Worm (Caenorhabditis elegans) whole organism, L3 larva: ENCODE measurements around the gene K09E9.7.

ENCODE experiments used
- R02D3.7 ChIP-seq: fragments of 150-350 bp; optimal IDR thresholded peaks from 2 replicates; lab custom pipeline; 2014; ENCODE audit warnings: missing biosample characterization, missing genetic modification characterization
- ZK546.5 ChIP-seq: sonication (generic microtip); optimal IDR thresholded peaks from 2 replicates; lab custom pipeline; 2017; ENCODE audit warnings: missing biosample characterization, missing genetic modification characterization
- aly-2 ChIP-seq: fragments of 150-350 bp; optimal IDR thresholded peaks from 2 replicates; lab custom pipeline; 2014; ENCODE audit warnings: missing biosample characterization, missing genetic modification characterization
- ama-1 ChIP-seq: fragments of 150-350 bp; optimal IDR thresholded peaks from 2 replicates; lab custom pipeline; 2018
- ceh-16 ChIP-seq: sonication (generic microtip); optimal IDR thresholded peaks from 2 replicates; lab custom pipeline; 2017; ENCODE audit warnings: missing biosample characterization, missing genetic modification characterization
- ceh-28 ChIP-seq: fragments of 150-350 bp; optimal IDR thresholded peaks from 2 replicates; lab custom pipeline; 2014; ENCODE audit warnings: missing biosample characterization, missing genetic modification reagents, missing genetic modification characterization
- ceh-82 ChIP-seq: fragments of 150-350 bp; optimal IDR thresholded peaks from 2 replicates; lab custom pipeline; 2014; ENCODE audit warnings: missing biosample characterization, missing genetic modification characterization
- ceh-9 ChIP-seq: sonication (generic microtip); optimal IDR thresholded peaks from 2 replicates; lab custom pipeline; 2018; ENCODE audit warnings: missing biosample characterization, missing genetic modification characterization
- daf-12 ChIP-seq: fragments of 150-350 bp; optimal IDR thresholded peaks from 2 replicates; lab custom pipeline; 2014; ENCODE audit warnings: missing biosample characterization, missing genetic modification reagents, missing genetic modification characterization
- egl-27 ChIP-seq: sonication (generic microtip); optimal IDR thresholded peaks from 4 replicates; lab custom pipeline; 2017; ENCODE audit warnings: missing biosample characterization, missing genetic modification reagents, missing genetic modification characterization
- egl-5 ChIP-seq: fragments of 150-350 bp; optimal IDR thresholded peaks from 2 replicates; lab custom pipeline; 2017; ENCODE audit warnings: missing biosample characterization, missing genetic modification reagents, missing genetic modification characterization, inconsistent platforms
- elt-1 ChIP-seq: fragments of 150-350 bp; optimal IDR thresholded peaks from 2 replicates; lab custom pipeline; 2014; ENCODE audit warnings: missing biosample characterization, missing genetic modification characterization
- elt-2 ChIP-seq: sonication (generic microtip); optimal IDR thresholded peaks from 2 replicates; lab custom pipeline; 2016; ENCODE audit warnings: missing genetic modification reagents, mild to moderate bottlenecking, missing genetic modification characterization, missing compliant biosample characterization
- elt-3 ChIP-seq, 3 experiments: fragments of 150-350 bp in 1 of 3; sonication (generic microtip) in 2 of 3; optimal IDR thresholded peaks; 2 replicates in 2 of 3; 4 replicates in 1 of 3; lab custom pipeline; 2014 to 2017; ENCODE audit warnings: missing biosample characterization in 3 of 3, missing genetic modification characterization in 3 of 3
- eor-1 ChIP-seq, 2 experiments: fragments of 150-350 bp; optimal IDR thresholded peaks; 2 replicates each; lab custom pipeline; 2014 to 2018; ENCODE audit warnings: missing biosample characterization in 2 of 2, missing genetic modification characterization in 2 of 2
- fkh-10 ChIP-seq: sonication (generic microtip); optimal IDR thresholded peaks from 2 replicates; lab custom pipeline; 2017; ENCODE audit warnings: missing biosample characterization, missing genetic modification reagents, missing genetic modification characterization
- fkh-2 ChIP-seq: fragments of 150-350 bp; optimal IDR thresholded peaks from 2 replicates; lab custom pipeline; 2014; ENCODE audit warnings: missing biosample characterization, missing genetic modification reagents, missing genetic modification characterization
- fos-1 ChIP-seq: fragments of 150-350 bp; optimal IDR thresholded peaks from 2 replicates; lab custom pipeline; 2014; ENCODE audit warnings: missing biosample characterization, missing genetic modification characterization
- hmg-11 ChIP-seq: sonication (generic microtip); optimal IDR thresholded peaks from 2 replicates; lab custom pipeline; 2016; ENCODE audit warnings: missing genetic modification characterization, missing compliant biosample characterization
- jun-1 ChIP-seq: fragments of 150-350 bp; optimal IDR thresholded peaks from 2 replicates; lab custom pipeline; 2014; ENCODE audit warnings: missing biosample characterization, missing genetic modification reagents, missing genetic modification characterization
- lin-15B ChIP-seq: fragments of 150-350 bp; optimal IDR thresholded peaks from 2 replicates; lab custom pipeline; 2014; ENCODE audit warnings: missing biosample characterization, missing genetic modification characterization
- lin-39 ChIP-seq: fragments of 150-350 bp; optimal IDR thresholded peaks from 2 replicates; lab custom pipeline; 2018; ENCODE audit warnings: missing biosample characterization, missing genetic modification reagents, missing genetic modification characterization
- lsy-12 ChIP-seq: sonication (generic microtip); optimal IDR thresholded peaks from 2 replicates; lab custom pipeline; 2016; ENCODE audit warnings: mild to moderate bottlenecking, missing genetic modification characterization, missing compliant biosample characterization
- mdl-1 ChIP-seq: fragments of 150-350 bp; optimal IDR thresholded peaks from 2 replicates; lab custom pipeline; 2014; ENCODE audit warnings: missing biosample characterization, missing genetic modification characterization
- mml-1 ChIP-seq: fragments of 150-350 bp; sonication (generic microtip); optimal IDR thresholded peaks from 3 replicates; lab custom pipeline; 2014; ENCODE audit warnings: missing biosample characterization, missing genetic modification characterization
- nfya-1 ChIP-seq: sonication (generic microtip); optimal IDR thresholded peaks from 2 replicates; lab custom pipeline; 2017; ENCODE audit warnings: missing genetic modification characterization, mild to moderate bottlenecking, missing compliant biosample characterization, antibody characterized with exemption, moderate library complexity; ENCODE audit not compliant: insufficient read depth
- nhr-11 ChIP-seq: fragments of 150-350 bp; optimal IDR thresholded peaks from 2 replicates; lab custom pipeline; 2014; ENCODE audit warnings: missing biosample characterization, missing genetic modification characterization
- nhr-12 ChIP-seq: fragments of 150-350 bp; optimal IDR thresholded peaks from 2 replicates; lab custom pipeline; 2014; ENCODE audit warnings: missing biosample characterization, missing genetic modification characterization
- nhr-23 ChIP-seq: fragments of 150-350 bp; optimal IDR thresholded peaks from 2 replicates; lab custom pipeline; 2014; ENCODE audit warnings: missing biosample characterization, missing genetic modification reagents, missing genetic modification characterization
- nhr-237 ChIP-seq: fragments of 150-350 bp; optimal IDR thresholded peaks from 2 replicates; lab custom pipeline; 2014; ENCODE audit warnings: missing biosample characterization, missing genetic modification characterization
- nhr-25 ChIP-seq: sonication (generic microtip); optimal IDR thresholded peaks from 2 replicates; lab custom pipeline; 2017; ENCODE audit warnings: missing biosample characterization, missing genetic modification characterization
- nhr-28 ChIP-seq: fragments of 150-350 bp; optimal IDR thresholded peaks from 2 replicates; lab custom pipeline; 2014; ENCODE audit warnings: missing biosample characterization, missing genetic modification characterization
- nhr-43 ChIP-seq: sonication (generic microtip); optimal IDR thresholded peaks from 2 replicates; lab custom pipeline; 2016; ENCODE audit warnings: mild to moderate bottlenecking, missing genetic modification characterization, missing compliant biosample characterization; ENCODE audit not compliant: poor library complexity, severe bottlenecking
- nhr-67 ChIP-seq: fragments of 150-350 bp; optimal IDR thresholded peaks from 2 replicates; lab custom pipeline; 2014; ENCODE audit warnings: missing biosample characterization, missing genetic modification characterization
- nhr-76 ChIP-seq: fragments of 150-350 bp; sonication (generic microtip); optimal IDR thresholded peaks from 5 replicates; lab custom pipeline; 2014; ENCODE audit warnings: missing biosample characterization, missing genetic modification characterization
- nhr-77 ChIP-seq: fragments of 150-350 bp; optimal IDR thresholded peaks from 2 replicates; lab custom pipeline; 2014; ENCODE audit warnings: missing biosample characterization, missing genetic modification characterization
- pha-4 ChIP-seq: fragments of 150-350 bp; optimal IDR thresholded peaks from 2 replicates; lab custom pipeline; 2014; ENCODE audit warnings: missing biosample characterization, missing genetic modification reagents, missing genetic modification characterization
- pqm-1 ChIP-seq: fragments of 150-350 bp; optimal IDR thresholded peaks from 2 replicates; lab custom pipeline; 2017; ENCODE audit warnings: missing biosample characterization, missing genetic modification characterization, inconsistent platforms
- sea-2 ChIP-seq: fragments of 150-350 bp; sonication (generic microtip); optimal IDR thresholded peaks from 4 replicates; lab custom pipeline; 2014; ENCODE audit warnings: missing biosample characterization, missing genetic modification reagents, missing genetic modification characterization
- skn-1 ChIP-seq: fragments of 150-350 bp; optimal IDR thresholded peaks from 2 replicates; lab custom pipeline; 2014; ENCODE audit warnings: missing biosample characterization, missing genetic modification characterization
- snpc-4 ChIP-seq: fragments of 150-350 bp; optimal IDR thresholded peaks from 2 replicates; lab custom pipeline; 2014; ENCODE audit warnings: missing biosample characterization, missing genetic modification characterization
- tbx-2 ChIP-seq: sonication (generic microtip); optimal IDR thresholded peaks from 2 replicates; lab custom pipeline; 2016; ENCODE audit warnings: mild to moderate bottlenecking, missing genetic modification characterization, missing compliant biosample characterization
- unc-39 ChIP-seq: sonication (generic microtip); optimal IDR thresholded peaks from 4 replicates; lab custom pipeline; 2017; ENCODE audit warnings: missing biosample characterization, missing genetic modification characterization
- unc-62 ChIP-seq: fragments of 150-350 bp; sonication (generic microtip); optimal IDR thresholded peaks from 4 replicates; lab custom pipeline; 2014; ENCODE audit warnings: missing biosample characterization, missing genetic modification reagents, missing genetic modification characterization
- zag-1 ChIP-seq: fragments of 150-350 bp; optimal IDR thresholded peaks from 2 replicates; lab custom pipeline; 2014; ENCODE audit warnings: missing biosample characterization, missing genetic modification characterization
- ztf-11 ChIP-seq: fragments of 150-350 bp; optimal IDR thresholded peaks from 2 replicates; lab custom pipeline; 2014; ENCODE audit warnings: missing biosample characterization, missing genetic modification characterization
- ztf-4 ChIP-seq: fragments of 150-350 bp; optimal IDR thresholded peaks from 2 replicates; lab custom pipeline; 2014; ENCODE audit warnings: missing biosample characterization, missing genetic modification characterization

The K09E9.7 gene

DNA sequence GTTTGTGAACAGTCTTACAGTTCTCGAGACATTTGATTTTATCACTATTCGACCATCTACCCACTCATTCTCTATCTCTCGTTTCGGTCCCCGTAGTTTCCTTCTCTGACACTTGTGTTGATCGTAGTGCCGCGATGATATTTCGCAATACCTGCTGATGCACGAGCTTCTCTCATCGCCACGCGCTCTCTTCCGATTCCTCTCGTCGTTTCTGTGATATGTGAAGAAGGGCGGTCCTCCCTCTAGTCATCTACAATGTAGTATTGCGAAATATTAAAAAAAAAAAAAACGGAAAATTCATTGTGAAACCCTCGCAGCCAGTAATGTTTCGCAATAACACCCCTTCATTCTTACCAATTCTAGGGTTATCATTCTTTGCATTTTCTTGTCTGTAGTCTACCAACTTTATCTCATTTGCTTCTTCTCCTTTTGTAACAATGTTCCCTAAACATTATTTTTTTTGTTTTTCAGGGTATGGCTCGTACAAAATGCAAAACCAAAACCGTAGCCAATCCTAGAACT is 33.1 kb upstream of the K09E9.7 start, which contains the start of gene nipi-3:
TSS of gene nipi-3 (plus strand) at position 472 of the 522 bp plus-strand sequence.
- peak; percentile 75 for TF ChIP-seq nhr-77
- no peak for TF ChIP-seq mml-1 (tag; lab: Kevin White, UChicago)
- peak; percentile 83 for TF ChIP-seq skn-1 (tag; lab: Kevin White, UChicago)
- TF ChIP-seq fos-1 (tag; lab: Kevin White, UChicago), result peak; percentile 88
- TF ChIP-seq nhr-25 (tag; lab: Kevin White, UChicago), result peak; percentile 98
- no peak for TF ChIP-seq fkh-10
- TF ChIP-seq egl-5 (tag; lab: Kevin White, UChicago), result peak; percentile 84
- peak; percentile 27 for TF ChIP-seq ceh-82
- TF ChIP-seq nhr-237 (tag; lab: Kevin White, UChicago), result no peak
- TF ChIP-seq pha-4, result peak; percentile 92
- TF ChIP-seq ceh-9 (tag; lab: Kevin White, UChicago), result no peak
- TF ChIP-seq ceh-16, result no peak
- TF ChIP-seq ZK546.5 (tag; lab: Kevin White, UChicago), result no peak
- peak; percentile 88 for TF ChIP-seq ceh-28 (tag; lab: Kevin White, UChicago)
- TF ChIP-seq zag-1 (tag; lab: Kevin White, UChicago), result peak; percentile 19
- peak; percentile 84 for TF ChIP-seq lsy-12 (tag; lab: Kevin White, UChicago)
- TF ChIP-seq ztf-4, result peak; percentile 85
- TF ChIP-seq pqm-1 (tag; lab: Kevin White, UChicago), result peak; percentile 96
- peak; percentile 96 for TF ChIP-seq elt-2 (tag; lab: Kevin White, UChicago)
- peak; percentile 98 for TF ChIP-seq jun-1 (tag; lab: Kevin White, UChicago)
- TF ChIP-seq hmg-11 (tag; lab: Kevin White, UChicago), result peak; percentile 75
- TF ChIP-seq elt-1, result peak; percentile 76
- no peak for TF ChIP-seq nhr-28 (tag; lab: Kevin White, UChicago)
- TF ChIP-seq fkh-2 (tag; lab: Kevin White, UChicago), result no peak
- peak; percentile 94 for TF ChIP-seq mdl-1 (tag; lab: Kevin White, UChicago)
- TF ChIP-seq unc-39, result no peak
- no peak for TF ChIP-seq daf-12
- peak; percentile 90 for TF ChIP-seq egl-27 (tag; lab: Kevin White, UChicago)
- peak; percentile 71 for TF ChIP-seq R02D3.7 (tag; lab: Kevin White, UChicago)
- TF ChIP-seq tbx-2 (tag; lab: Kevin White, UChicago), result peak; percentile 64
- TF ChIP-seq ama-1 (lab: Kevin White, UChicago), result peak; percentile 79
- peak; percentile 72 for TF ChIP-seq nhr-76
- TF ChIP-seq nhr-43 (tag; lab: Kevin White, UChicago), result peak; percentile 64
- peak; percentile 93 for TF ChIP-seq nhr-11 (tag; lab: Kevin White, UChicago)
- peak; percentile 95 for TF ChIP-seq nhr-23
- peak; percentile 15 to 97 (median 44) for TF ChIP-seq elt-3 (tag; optimal IDR thresholded peaks at IDR 0.05; lab: Kevin White, UChicago)
- peak; percentile 12 for TF ChIP-seq aly-2 (tag; lab: Kevin White, UChicago)
- peak; percentile 68 for TF ChIP-seq lin-15B (tag; lab: Kevin White, UChicago)
- TF ChIP-seq snpc-4 (tag; lab: Kevin White, UChicago), result peak; percentile 73
- TF ChIP-seq unc-62 (GFP tag; lab: Kevin White, UChicago), result peak; percentile 90
- peak; percentile 70 for TF ChIP-seq sea-2
- no peak for TF ChIP-seq ztf-11 (tag; lab: Kevin White, UChicago)
- TF ChIP-seq eor-1 (tag; optimal IDR thresholded peaks at IDR 0.05; lab: Kevin White, UChicago), result peak in 1 of 2 experiments; percentile 47
- TF ChIP-seq lin-39 (tag; lab: Kevin White, UChicago), result peak; percentile 91
- TF ChIP-seq nfya-1 (tag; lab: Kevin White, UChicago), result peak; percentile 91
- no peak for TF ChIP-seq nhr-12 (tag; lab: Kevin White, UChicago)
- no peak for TF ChIP-seq nhr-67 (tag; lab: Kevin White, UChicago)
